Fruit fly (Drosophila melanogaster) whole organism, pupa: ENCODE measurements around the gene CG6178.
A peak's percentile ranks its signal among the peaks of the same experiment; 100 is the strongest.

Experiments
- CG10348 ChIP-seq: fragments of 200-800 bp; sonication (Bioruptor generic); IDR thresholded peaks from 2 replicates; pipeline ENCODE4 v1.3.6; 2022; ENCODE audit warnings: missing biosample characterization, missing genetic modification characterization
- CG12605 ChIP-seq: fragments of 200-800 bp; sonication (Bioruptor generic); IDR thresholded peaks from 2 replicates; pipeline ENCODE4 v1.3.6; 2022; ENCODE audit warnings: missing biosample characterization, missing genetic modification characterization
- CG13204 ChIP-seq: fragments of 200-800 bp; sonication (Bioruptor generic); optimal IDR thresholded peaks from 2 replicates; lab custom pipeline; 2018; ENCODE audit warnings: missing biosample characterization, mild to moderate bottlenecking, missing genetic modification characterization, moderate library complexity
- CG14655 ChIP-seq: fragments of 200-800 bp; sonication (Bioruptor generic); optimal IDR thresholded peaks from 3 replicates; lab custom pipeline; 2017; ENCODE audit warnings: mild to moderate bottlenecking, missing biosample characterization, missing genetic modification reagents, missing genetic modification characterization
- CG15710 ChIP-seq: fragments of 200-800 bp; sonication (Bioruptor generic); optimal IDR thresholded peaks from 2 replicates; lab custom pipeline; 2018; ENCODE audit warnings: missing biosample characterization, mild to moderate bottlenecking, missing genetic modification characterization, moderate library complexity
- CG17806 ChIP-seq: fragments of 200-800 bp; sonication (Bioruptor generic); optimal IDR thresholded peaks from 2 replicates; lab custom pipeline; 2018; ENCODE audit warnings: missing biosample characterization, mild to moderate bottlenecking, missing genetic modification characterization, moderate library complexity
- CG32121 ChIP-seq: fragments of 200-800 bp; sonication (Bioruptor generic); IDR thresholded peaks from 2 replicates; pipeline ENCODE4 v1.3.6; 2022; ENCODE audit warnings: missing biosample characterization, missing genetic modification characterization
- CG34367 ChIP-seq: fragments of 200-800 bp; sonication (Bioruptor generic); optimal IDR thresholded peaks from 2 replicates; lab custom pipeline; 2018; ENCODE audit warnings: missing biosample characterization, mild to moderate bottlenecking, missing genetic modification characterization
- CG4496 ChIP-seq: fragments of 200-800 bp; sonication (Bioruptor generic); IDR thresholded peaks from 3 replicates; pipeline ENCODE4 v1.3.6; 2022; ENCODE audit warnings: missing biosample characterization, missing genetic modification characterization
- CG8159 ChIP-seq: fragments of 200-800 bp; sonication (Bioruptor generic); optimal IDR thresholded peaks from 3 replicates; lab custom pipeline; 2018; ENCODE audit warnings: missing biosample characterization, mild to moderate bottlenecking, missing genetic modification characterization, moderate library complexity
- CG8301 ChIP-seq: fragments of 200-800 bp; sonication (Bioruptor generic); optimal IDR thresholded peaks from 2 replicates; lab custom pipeline; 2018; ENCODE audit warnings: missing biosample characterization, mild to moderate bottlenecking, missing genetic modification characterization
- CG9948 ChIP-seq: fragments of 200-800 bp; sonication (Bioruptor generic); optimal IDR thresholded peaks from 2 replicates; lab custom pipeline; 2018; ENCODE audit warnings: missing biosample characterization, mild to moderate bottlenecking, missing genetic modification characterization, moderate library complexity
- D1 ChIP-seq: fragments of 200-800 bp; sonication (Bioruptor generic); optimal IDR thresholded peaks from 2 replicates; lab custom pipeline; 2018; ENCODE audit warnings: missing biosample characterization, mild to moderate bottlenecking, missing genetic modification characterization, moderate library complexity
- EcR ChIP-seq: fragments of 200-800 bp; sonication (Bioruptor generic); optimal IDR thresholded peaks from 3 replicates; lab custom pipeline; 2019; ENCODE audit warnings: missing biosample characterization, missing genetic modification characterization, mild to moderate bottlenecking, moderate library complexity, missing genetic modification reagents
- Ets98B ChIP-seq: fragments of 200-800 bp; sonication (Bioruptor generic); IDR thresholded peaks from 2 replicates; pipeline ENCODE4 v1.3.6; 2022; ENCODE audit warnings: missing biosample characterization, missing genetic modification characterization
- Pif1A ChIP-seq: fragments of 200-800 bp; sonication (Bioruptor generic); optimal IDR thresholded peaks from 3 replicates; lab custom pipeline; 2016; ENCODE audit warnings: missing biosample characterization, missing genetic modification characterization
- Pif1B ChIP-seq: fragments of 200-800 bp; sonication (Bioruptor generic); optimal IDR thresholded peaks from 3 replicates; lab custom pipeline; 2016; ENCODE audit warnings: missing biosample characterization, missing genetic modification characterization
- Snoo ChIP-seq: fragments of 200-800 bp; sonication (Bioruptor generic); optimal IDR thresholded peaks from 3 replicates; lab custom pipeline; 2017; ENCODE audit warnings: missing biosample characterization, mild to moderate bottlenecking, missing genetic modification characterization, inconsistent platforms
- fd96Ca ChIP-seq: fragments of 200-800 bp; sonication (Bioruptor generic); IDR thresholded peaks from 3 replicates; pipeline ENCODE4 v1.3.6; 2022; ENCODE audit warnings: missing biosample characterization, missing genetic modification characterization
- gl ChIP-seq: fragments of 200-800 bp; sonication (Bioruptor generic); optimal IDR thresholded peaks from 2 replicates; lab custom pipeline; 2018; ENCODE audit warnings: missing biosample characterization, mild to moderate bottlenecking, missing genetic modification characterization
- rn ChIP-seq: fragments of 200-800 bp; sonication (Bioruptor generic); IDR thresholded peaks from 2 replicates; pipeline ENCODE4 v1.3.6; 2022; ENCODE audit warnings: missing biosample characterization, missing genetic modification characterization

CG6178 gene

dm6 chr3R:24150103-24150502, 2.0 kb upstream of the CG6178 start, which contains the start of gene p38c:
p38c (minus strand) TSS chr3R:24150203.
- no peak for TF ChIP-seq CG17806
- TF ChIP-seq fd96Ca: no peak

- TF ChIP-seq CG32121 (GFP tag; lab: Robert Waterston, UW) (peak; percentile 94), D1 (tag; lab: Kevin White, UChicago) (no peak), CG4496 (GFP tag; lab: Robert Waterston, UW) (peak; percentile 94), gl (tag; lab: Kevin White, UChicago) (peak; percentile 75), CG8159 (peak; percentile 91), Pif1B (GFP tag; lab: Kevin White, UChicago) (peak; percentile 87), CG8301 (tag; lab: Kevin White, UChicago) (peak; percentile 85), CG15710 (tag; lab: Kevin White, UChicago) (peak; percentile 92), Pif1A (GFP tag; lab: Kevin White, UChicago) (no peak), Ets98B (GFP tag; lab: Robert Waterston, UW) (peak; percentile 93), CG13204 (GFP tag; lab: Kevin White, UChicago) (no peak), CG10348 (GFP tag; lab: Robert Waterston, UW) (peak; percentile 86), CG14655 (GFP tag; lab: Kevin White, UChicago) (no peak), CG17806 (peak; percentile 87), CG12605 (GFP tag; lab: Robert Waterston, UW) (peak; percentile 93), CG34367 (tag; lab: Kevin White, UChicago) (peak; percentile 84), Snoo (tag; lab: Kevin White, UChicago) (peak; percentile 89), rn (GFP tag; lab: Robert Waterston, UW) (peak; percentile 85), CG9948 (tag; lab: Kevin White, UChicago) (peak; percentile 87), fd96Ca (peak; percentile 91), EcR (GFP tag; lab: Kevin White, UChicago) (peak; percentile 36)
These were observed 9.1 kb downstream of the CG6178 start, which contains the start of the genes Myo95E and TBC1d7 for dm6 chr3R:24161173-24161811. Myo95E (minus strand) TSS chr3R:24161498. TBC1d7 (plus strand) TSS chr3R:24161727.

- no peak for TF ChIP-seq CG4496 (GFP tag; lab: Robert Waterston, UW)
- TF ChIP-seq CG12605 (GFP tag; lab: Robert Waterston, UW): no peak
- TF ChIP-seq rn (GFP tag; lab: Robert Waterston, UW): no peak
- no peak for TF ChIP-seq fd96Ca
- TF ChIP-seq CG13204 (GFP tag; lab: Kevin White, UChicago): no peak
- no peak for TF ChIP-seq Pif1B (GFP tag; lab: Kevin White, UChicago)
- no peak for TF ChIP-seq CG17806
- no peak for TF ChIP-seq Ets98B (GFP tag; lab: Robert Waterston, UW)
- TF ChIP-seq CG8301 (tag; lab: Kevin White, UChicago): no peak
- TF ChIP-seq Pif1A (GFP tag; lab: Kevin White, UChicago): no peak
- no peak for TF ChIP-seq CG10348 (GFP tag; lab: Robert Waterston, UW)
- TF ChIP-seq CG9948 (tag; lab: Kevin White, UChicago): no peak
- no peak for TF ChIP-seq CG8159
- TF ChIP-seq CG14655 (GFP tag; lab: Kevin White, UChicago): no peak
- TF ChIP-seq gl (tag; lab: Kevin White, UChicago): no peak
These were observed 10.8 kb downstream of the CG6178 start, which contains the start of gene mRpS24 for dm6 chr3R:24162774-24163555. mRpS24 (minus strand) TSS chr3R:24163545.

dm6 chr3R:24163556-24164022, 11.4 kb downstream of the CG6178 start, which contains the start of gene Apc2:
Apc2 (plus strand) TSS chr3R:24163966.
- TF ChIP-seq rn (GFP tag; lab: Robert Waterston, UW) (no peak), EcR (GFP tag; lab: Kevin White, UChicago) (peak; percentile 3), CG12605 (GFP tag; lab: Robert Waterston, UW) (peak; percentile 51; the same call in 1 of the 2 replicates), CG10348 (GFP tag; lab: Robert Waterston, UW) (no peak), CG9948 (tag; lab: Kevin White, UChicago) (peak; percentile 10), CG17806 (peak; percentile 22), Pif1A (GFP tag; lab: Kevin White, UChicago) (no peak), CG8301 (tag; lab: Kevin White, UChicago) (peak; percentile 46), Ets98B (GFP tag; lab: Robert Waterston, UW) (peak; percentile 56), fd96Ca (no peak), D1 (tag; lab: Kevin White, UChicago) (no peak), Snoo (tag; lab: Kevin White, UChicago) (peak; percentile 48), CG34367 (tag; lab: Kevin White, UChicago) (peak; percentile 18), CG4496 (GFP tag; lab: Robert Waterston, UW) (peak; percentile 63; the same call in 1 of the 3 replicates), CG15710 (tag; lab: Kevin White, UChicago) (peak; percentile 49), Pif1B (GFP tag; lab: Kevin White, UChicago) (no peak), CG32121 (GFP tag; lab: Robert Waterston, UW) (peak; percentile 66), gl (tag; lab: Kevin White, UChicago) (no peak), CG8159 (peak; percentile 60), CG14655 (GFP tag; lab: Kevin White, UChicago) (no peak), CG13204 (GFP tag; lab: Kevin White, UChicago) (no peak)
- TF ChIP-seq, all 21 proteins: peak for 12
